Worm (Caenorhabditis elegans) whole organism, mixed stage, embryonic: ENCODE data around the gene fos-1.

ENCODE experiments used
- M03D4.4 ChIP-seq: sonication (generic microtip); optimal IDR thresholded peaks from 2 replicates; lab custom pipeline; 2017; ENCODE audit warnings: mild to moderate bottlenecking, missing genetic modification characterization, missing compliant biosample characterization
- bed-3 ChIP-seq: fragments of 200-800 bp; sonication (Bioruptor generic); optimal IDR thresholded peaks from 3 replicates; lab custom pipeline; 2018; ENCODE audit warnings: mild to moderate bottlenecking, missing genetic modification characterization, moderate library complexity, missing compliant biosample characterization
- blmp-1 ChIP-seq: fragments of 150-350 bp; optimal IDR thresholded peaks from 2 replicates; lab custom pipeline; 2014; ENCODE audit warnings: missing biosample characterization, missing genetic modification characterization
- ceh-43 ChIP-seq: fragments of 200-800 bp; sonication (Bioruptor generic); optimal IDR thresholded peaks from 2 replicates; lab custom pipeline; 2018; ENCODE audit warnings: mild to moderate bottlenecking, missing genetic modification characterization, moderate library complexity, missing compliant biosample characterization
- ceh-83 ChIP-seq: fragments of 200-800 bp; sonication (Bioruptor generic); optimal IDR thresholded peaks from 2 replicates; lab custom pipeline; 2018; ENCODE audit warnings: mild to moderate bottlenecking, missing genetic modification characterization, missing compliant biosample characterization
- ces-1 ChIP-seq: fragments of 150-350 bp; optimal IDR thresholded peaks from 2 replicates; lab custom pipeline; 2014; ENCODE audit warnings: missing biosample characterization, missing genetic modification reagents, missing genetic modification characterization
- cnd-1 ChIP-seq: fragments of 200-800 bp; sonication (Bioruptor generic); optimal IDR thresholded peaks from 2 replicates; lab custom pipeline; 2018; ENCODE audit warnings: mild to moderate bottlenecking, missing genetic modification characterization, missing compliant biosample characterization
- drap-1 ChIP-seq: fragments of 200-800 bp; sonication (Bioruptor generic); optimal IDR thresholded peaks from 3 replicates; lab custom pipeline; 2018; ENCODE audit warnings: mild to moderate bottlenecking, missing genetic modification characterization, missing compliant biosample characterization
- elt-1 ChIP-seq: sonication (generic microtip); optimal IDR thresholded peaks from 2 replicates; lab custom pipeline; 2017; ENCODE audit warnings: missing genetic modification characterization, mild to moderate bottlenecking, missing compliant biosample characterization, antibody characterized with exemption, moderate library complexity, borderline replicate concordance; ENCODE audit not compliant: insufficient read depth
- elt-3 ChIP-seq: fragments of 150-350 bp; optimal IDR thresholded peaks from 2 replicates; lab custom pipeline; 2014; ENCODE audit warnings: missing biosample characterization, missing genetic modification characterization
- flh-1 ChIP-seq: fragments of 200-800 bp; sonication (Bioruptor generic); optimal IDR thresholded peaks from 2 replicates; lab custom pipeline; 2018; ENCODE audit warnings: mild to moderate bottlenecking, missing genetic modification characterization, moderate library complexity, missing compliant biosample characterization
- ham-2 ChIP-seq: fragments of 200-800 bp; sonication (Bioruptor generic); optimal IDR thresholded peaks from 2 replicates; lab custom pipeline; 2018; ENCODE audit warnings: mild to moderate bottlenecking, missing genetic modification characterization, missing compliant biosample characterization
- hlh-1 ChIP-seq: fragments of 150-350 bp; optimal IDR thresholded peaks from 2 replicates; lab custom pipeline; 2014; ENCODE audit warnings: missing biosample characterization, missing genetic modification reagents, missing genetic modification characterization
- lin-13 ChIP-seq: fragments of 150-350 bp; optimal IDR thresholded peaks from 2 replicates; lab custom pipeline; 2014; ENCODE audit warnings: missing biosample characterization, missing genetic modification characterization
- lin-32 ChIP-seq: fragments of 200-800 bp; sonication (Bioruptor generic); optimal IDR thresholded peaks from 2 replicates; lab custom pipeline; 2018; ENCODE audit warnings: mild to moderate bottlenecking, missing genetic modification characterization, missing compliant biosample characterization
- lsy-2 ChIP-seq: fragments of 150-350 bp; optimal IDR thresholded peaks from 2 replicates; lab custom pipeline; 2014; ENCODE audit warnings: missing biosample characterization, missing genetic modification characterization
- mab-5 ChIP-seq: fragments of 150-350 bp; optimal IDR thresholded peaks from 2 replicates; lab custom pipeline; 2014; ENCODE audit warnings: missing biosample characterization, missing genetic modification characterization
- mep-1 ChIP-seq: fragments of 150-350 bp; optimal IDR thresholded peaks from 2 replicates; lab custom pipeline; 2017; ENCODE audit warnings: missing biosample characterization, missing genetic modification reagents, missing genetic modification characterization, inconsistent platforms
- mls-2 ChIP-seq: sonication (generic microtip); optimal IDR thresholded peaks from 2 replicates; lab custom pipeline; 2016; ENCODE audit warnings: mild to moderate bottlenecking, missing genetic modification characterization, moderate library complexity, missing compliant biosample characterization
- nhr-12 ChIP-seq: fragments of 150-350 bp; optimal IDR thresholded peaks from 2 replicates; lab custom pipeline; 2014; ENCODE audit warnings: missing biosample characterization, missing genetic modification characterization
- nhr-2 ChIP-seq: fragments of 150-350 bp; optimal IDR thresholded peaks from 2 replicates; lab custom pipeline; 2014; ENCODE audit warnings: missing biosample characterization, missing genetic modification characterization
- nhr-237 ChIP-seq: fragments of 150-350 bp; optimal IDR thresholded peaks from 2 replicates; lab custom pipeline; 2014; ENCODE audit warnings: missing biosample characterization, missing genetic modification characterization
- nhr-28 ChIP-seq: fragments of 150-350 bp; optimal IDR thresholded peaks from 2 replicates; lab custom pipeline; 2014; ENCODE audit warnings: missing biosample characterization, missing genetic modification characterization
- nhr-76 ChIP-seq: sonication (generic microtip); optimal IDR thresholded peaks from 2 replicates; lab custom pipeline; 2017; ENCODE audit warnings: missing biosample characterization, missing genetic modification characterization
- pha-4 ChIP-seq: fragments of 150-350 bp; optimal IDR thresholded peaks from 2 replicates; lab custom pipeline; 2018; ENCODE audit warnings: missing biosample characterization, missing genetic modification reagents, missing genetic modification characterization
- sem-2 ChIP-seq: fragments of 200-800 bp; sonication (Bioruptor generic); optimal IDR thresholded peaks from 2 replicates; lab custom pipeline; 2018; ENCODE audit warnings: mild to moderate bottlenecking, missing genetic modification characterization, missing compliant biosample characterization
- tbx-8 ChIP-seq: fragments of 200-800 bp; sonication (Bioruptor generic); optimal IDR thresholded peaks from 2 replicates; lab custom pipeline; 2018; ENCODE audit warnings: mild to moderate bottlenecking, missing genetic modification characterization, moderate library complexity, missing compliant biosample characterization
- unc-120 ChIP-seq: sonication (generic microtip); optimal IDR thresholded peaks from 2 replicates; lab custom pipeline; 2017; ENCODE audit warnings: missing genetic modification characterization, missing compliant biosample characterization; ENCODE audit not compliant: poor library complexity, severe bottlenecking
- unc-39 ChIP-seq: fragments of 150-350 bp; optimal IDR thresholded peaks from 2 replicates; lab custom pipeline; 2014; ENCODE audit warnings: missing biosample characterization, missing genetic modification characterization
- unc-62 ChIP-seq: fragments of 150-350 bp; optimal IDR thresholded peaks from 2 replicates; lab custom pipeline; 2014; ENCODE audit warnings: missing biosample characterization, missing genetic modification reagents, missing genetic modification characterization
- zip-8 ChIP-seq: fragments of 150-350 bp; optimal IDR thresholded peaks from 2 replicates; lab custom pipeline; 2014; ENCODE audit warnings: missing biosample characterization, missing genetic modification characterization
- ztf-11 ChIP-seq: fragments of 150-350 bp; optimal IDR thresholded peaks from 2 replicates; lab custom pipeline; 2014; ENCODE audit warnings: missing biosample characterization, missing genetic modification characterization

fos-1 gene

DNA sequence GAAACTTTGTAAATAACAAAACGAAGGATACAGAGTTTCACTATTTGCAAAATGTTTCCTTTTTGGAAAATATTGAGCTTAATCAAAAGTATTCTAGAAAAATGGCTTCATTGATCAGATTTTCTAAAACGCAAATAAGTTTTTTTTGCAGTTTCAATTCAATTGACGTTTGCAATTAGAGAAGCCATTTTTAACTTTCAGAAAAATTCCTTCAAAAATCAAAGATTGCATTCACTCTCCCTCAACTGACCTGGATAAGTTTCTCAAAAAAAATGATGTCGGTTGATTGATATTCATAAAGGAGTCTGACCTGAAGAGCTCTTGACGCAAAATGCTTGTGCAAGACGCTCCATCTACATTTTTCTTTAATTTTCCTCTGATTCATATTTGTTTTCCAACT is 29.7 kb upstream of the fos-1 start:
- TF ChIP-seq ham-2 (GFP tag; lab: Kevin White, UChicago) (no peak), hlh-1 (no peak), unc-120 (tag; lab: Kevin White, UChicago) (no peak), elt-3 (tag; lab: Kevin White, UChicago) (no peak), drap-1 (GFP tag; lab: Kevin White, UChicago) (no peak), lin-13 (no peak), nhr-28 (tag; lab: Kevin White, UChicago) (no peak), unc-62 (GFP tag; lab: Kevin White, UChicago) (no peak), ceh-43 (no peak), unc-39 (tag; lab: Kevin White, UChicago) (no peak), cnd-1 (tag; lab: Kevin White, UChicago) (no peak), mls-2 (tag; lab: Kevin White, UChicago) (no peak), blmp-1 (no peak)

DNA sequence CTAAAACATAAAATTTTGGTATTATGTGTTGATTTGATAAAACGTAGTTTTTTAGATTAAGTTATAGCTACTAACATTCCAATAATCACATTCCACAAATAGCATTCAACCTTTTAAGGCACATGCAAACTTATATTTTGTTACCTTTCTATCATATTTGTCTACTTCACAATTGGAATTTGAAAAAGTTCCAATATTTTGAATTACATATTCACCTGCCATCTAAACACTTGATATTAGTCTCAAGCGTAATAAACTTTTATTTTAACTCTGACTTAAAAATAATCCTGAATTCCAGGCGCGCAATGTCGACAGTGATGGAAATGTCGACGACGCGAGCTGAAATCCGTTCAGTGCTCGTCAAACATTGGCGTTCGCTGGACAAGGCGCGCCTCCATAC is 27.7 kb upstream of the fos-1 start, which contains the start of gene acy-2:
Gene acy-2 (plus strand): TSS at position 301 of the 400 bp plus-strand sequence.
- TF ChIP-seq flh-1 (no peak), lin-13 (no peak), sem-2 (GFP tag; lab: Kevin White, UChicago) (no peak), ceh-43 (no peak)

DNA sequence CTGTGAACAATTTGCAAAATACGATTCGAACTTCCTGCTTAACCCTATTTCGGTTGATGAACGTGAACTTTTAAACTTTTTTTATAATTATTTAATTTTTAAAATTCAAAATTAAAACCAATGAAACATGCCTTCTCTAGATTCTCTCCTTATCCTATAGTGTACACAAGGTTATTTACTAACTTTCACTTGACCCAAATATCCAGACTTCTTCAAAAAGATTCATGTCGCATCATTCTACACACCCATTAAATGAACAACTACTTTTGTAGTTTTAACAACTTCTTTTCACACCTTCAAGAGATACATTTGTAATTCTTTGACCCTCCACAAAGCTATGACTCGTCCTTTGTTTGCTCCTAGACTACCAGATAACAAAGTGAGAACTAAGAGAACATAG is 20.7 kb upstream of the fos-1 start:
- TF ChIP-seq flh-1 = no peak
- no peak for TF ChIP-seq ceh-43
- no peak for TF ChIP-seq zip-8 (tag; lab: Kevin White, UChicago)
- TF ChIP-seq hlh-1 = no peak
- TF ChIP-seq mep-1 (tag; lab: Kevin White, UChicago) = no peak
- no peak for TF ChIP-seq tbx-8 (GFP tag; lab: Kevin White, UChicago)
- TF ChIP-seq mab-5 (tag; lab: Kevin White, UChicago) = no peak
- TF ChIP-seq ces-1 = no peak
- TF ChIP-seq nhr-237 (tag; lab: Kevin White, UChicago) = no peak
- no peak for TF ChIP-seq cnd-1 (tag; lab: Kevin White, UChicago)
- TF ChIP-seq ztf-11 (tag; lab: Kevin White, UChicago) = no peak
- TF ChIP-seq lin-32 = no peak
- no peak for TF ChIP-seq elt-1 (tag; lab: Kevin White, UChicago)
- TF ChIP-seq unc-120 (tag; lab: Kevin White, UChicago) = no peak
- TF ChIP-seq M03D4.4 (tag; lab: Kevin White, UChicago) = no peak
- TF ChIP-seq nhr-2 (tag; lab: Kevin White, UChicago) = no peak
- TF ChIP-seq unc-62 (GFP tag; lab: Kevin White, UChicago) = no peak
- TF ChIP-seq lin-13 = no peak
- no peak for TF ChIP-seq elt-3 (tag; lab: Kevin White, UChicago)
- TF ChIP-seq, all 35 proteins: peak for 0

DNA sequence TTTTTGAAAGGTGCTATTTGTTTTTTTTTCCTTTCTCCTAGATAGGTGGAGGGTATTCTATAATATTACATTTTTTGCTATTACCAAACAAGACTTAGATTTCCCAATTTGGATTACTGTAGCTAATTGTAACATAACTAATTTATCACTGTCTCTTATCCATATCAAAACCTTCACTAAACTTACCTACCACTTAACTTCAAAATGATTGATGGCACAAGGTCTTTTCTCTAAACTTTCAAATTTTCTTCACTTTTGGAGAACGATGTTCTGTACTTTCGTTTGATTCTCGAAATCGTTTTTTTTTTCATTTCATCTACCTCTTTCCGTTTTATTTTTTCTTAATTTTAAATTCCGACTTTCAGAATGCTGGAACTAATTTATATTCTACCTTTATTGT is 20.0 kb upstream of the fos-1 start, which contains the start of gene dhs-16:
Gene dhs-16 (plus strand): TSS at position 366 of the 400 bp plus-strand sequence.
- TF ChIP-seq drap-1 (GFP tag; lab: Kevin White, UChicago) (no peak), hlh-1 (no peak), elt-3 (tag; lab: Kevin White, UChicago) (no peak), mep-1 (tag; lab: Kevin White, UChicago) (no peak), unc-120 (tag; lab: Kevin White, UChicago) (no peak), mls-2 (tag; lab: Kevin White, UChicago) (no peak), blmp-1 (no peak), pha-4 (tag; lab: Kevin White, UChicago) (no peak), bed-3 (no peak), mab-5 (tag; lab: Kevin White, UChicago) (no peak), lin-13 (no peak), zip-8 (tag; lab: Kevin White, UChicago) (no peak), ceh-83 (no peak), sem-2 (GFP tag; lab: Kevin White, UChicago) (no peak), lin-32 (no peak), nhr-76 (tag; lab: Kevin White, UChicago) (no peak)

DNA sequence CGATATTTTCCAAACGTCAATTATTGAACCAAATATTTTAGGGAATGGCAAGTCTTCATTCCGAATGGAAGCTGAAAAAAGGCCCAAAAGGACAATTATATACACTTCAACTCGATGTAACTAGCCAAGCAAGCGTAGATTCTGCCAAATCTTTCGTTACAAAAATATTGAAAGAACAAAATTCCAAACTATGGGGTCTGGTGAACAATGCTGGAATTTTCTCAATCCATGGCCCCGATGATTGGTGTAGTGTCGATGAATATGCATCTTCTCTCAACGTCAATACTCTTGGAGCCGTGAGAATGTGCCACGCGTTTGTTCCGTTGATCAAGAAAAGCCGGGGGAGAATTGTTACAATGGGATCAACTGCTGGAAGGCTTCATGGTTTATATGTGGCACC is 19.2 kb upstream of the fos-1 start:
- TF ChIP-seq ceh-43 = no peak
- no peak for TF ChIP-seq drap-1 (GFP tag; lab: Kevin White, UChicago)
- TF ChIP-seq mls-2 (tag; lab: Kevin White, UChicago) = no peak
- TF ChIP-seq ceh-83 = no peak
- TF ChIP-seq sem-2 (GFP tag; lab: Kevin White, UChicago) = no peak
- no peak for TF ChIP-seq nhr-28 (tag; lab: Kevin White, UChicago)
- no peak for TF ChIP-seq bed-3
- no peak for TF ChIP-seq nhr-2 (tag; lab: Kevin White, UChicago)
- no peak for TF ChIP-seq M03D4.4 (tag; lab: Kevin White, UChicago)
- TF ChIP-seq nhr-12 (tag; lab: Kevin White, UChicago) = no peak
- no peak for TF ChIP-seq hlh-1
- TF ChIP-seq lsy-2 (tag; lab: Kevin White, UChicago) = no peak
